Fruit fly (Drosophila melanogaster) whole organism, pupa: ENCODE data around the gene Act88F.

Experiments
- CG10348 ChIP-seq: fragments of 200-800 bp; sonication (Bioruptor generic); IDR thresholded peaks from 2 replicates; pipeline ENCODE4 v1.3.6; 2022; ENCODE audit warnings: missing biosample characterization, missing genetic modification characterization
- CG12605 ChIP-seq: fragments of 200-800 bp; sonication (Bioruptor generic); IDR thresholded peaks from 2 replicates; pipeline ENCODE4 v1.3.6; 2022; ENCODE audit warnings: missing biosample characterization, missing genetic modification characterization
- CG13204 ChIP-seq: fragments of 200-800 bp; sonication (Bioruptor generic); optimal IDR thresholded peaks from 2 replicates; lab custom pipeline; 2018; ENCODE audit warnings: missing biosample characterization, mild to moderate bottlenecking, missing genetic modification characterization, moderate library complexity
- CG14655 ChIP-seq: fragments of 200-800 bp; sonication (Bioruptor generic); optimal IDR thresholded peaks from 3 replicates; lab custom pipeline; 2017; ENCODE audit warnings: mild to moderate bottlenecking, missing biosample characterization, missing genetic modification reagents, missing genetic modification characterization
- CG15710 ChIP-seq: fragments of 200-800 bp; sonication (Bioruptor generic); optimal IDR thresholded peaks from 2 replicates; lab custom pipeline; 2018; ENCODE audit warnings: missing biosample characterization, mild to moderate bottlenecking, missing genetic modification characterization, moderate library complexity
- CG17806 ChIP-seq: fragments of 200-800 bp; sonication (Bioruptor generic); optimal IDR thresholded peaks from 2 replicates; lab custom pipeline; 2018; ENCODE audit warnings: missing biosample characterization, mild to moderate bottlenecking, missing genetic modification characterization, moderate library complexity
- CG32121 ChIP-seq: fragments of 200-800 bp; sonication (Bioruptor generic); IDR thresholded peaks from 2 replicates; pipeline ENCODE4 v1.3.6; 2022; ENCODE audit warnings: missing biosample characterization, missing genetic modification characterization
- CG34367 ChIP-seq: fragments of 200-800 bp; sonication (Bioruptor generic); optimal IDR thresholded peaks from 2 replicates; lab custom pipeline; 2018; ENCODE audit warnings: missing biosample characterization, mild to moderate bottlenecking, missing genetic modification characterization
- CG4496 ChIP-seq: fragments of 200-800 bp; sonication (Bioruptor generic); IDR thresholded peaks from 3 replicates; pipeline ENCODE4 v1.3.6; 2022; ENCODE audit warnings: missing biosample characterization, missing genetic modification characterization
- CG8159 ChIP-seq: fragments of 200-800 bp; sonication (Bioruptor generic); optimal IDR thresholded peaks from 3 replicates; lab custom pipeline; 2018; ENCODE audit warnings: missing biosample characterization, mild to moderate bottlenecking, missing genetic modification characterization, moderate library complexity
- CG8301 ChIP-seq: fragments of 200-800 bp; sonication (Bioruptor generic); optimal IDR thresholded peaks from 2 replicates; lab custom pipeline; 2018; ENCODE audit warnings: missing biosample characterization, mild to moderate bottlenecking, missing genetic modification characterization
- CG9948 ChIP-seq: fragments of 200-800 bp; sonication (Bioruptor generic); optimal IDR thresholded peaks from 2 replicates; lab custom pipeline; 2018; ENCODE audit warnings: missing biosample characterization, mild to moderate bottlenecking, missing genetic modification characterization, moderate library complexity
- D1 ChIP-seq: fragments of 200-800 bp; sonication (Bioruptor generic); optimal IDR thresholded peaks from 2 replicates; lab custom pipeline; 2018; ENCODE audit warnings: missing biosample characterization, mild to moderate bottlenecking, missing genetic modification characterization, moderate library complexity
- EcR ChIP-seq: fragments of 200-800 bp; sonication (Bioruptor generic); optimal IDR thresholded peaks from 3 replicates; lab custom pipeline; 2019; ENCODE audit warnings: missing biosample characterization, missing genetic modification characterization, mild to moderate bottlenecking, moderate library complexity, missing genetic modification reagents
- Ets98B ChIP-seq: fragments of 200-800 bp; sonication (Bioruptor generic); IDR thresholded peaks from 2 replicates; pipeline ENCODE4 v1.3.6; 2022; ENCODE audit warnings: missing biosample characterization, missing genetic modification characterization
- Pif1A ChIP-seq: fragments of 200-800 bp; sonication (Bioruptor generic); optimal IDR thresholded peaks from 3 replicates; lab custom pipeline; 2016; ENCODE audit warnings: missing biosample characterization, missing genetic modification characterization
- Pif1B ChIP-seq: fragments of 200-800 bp; sonication (Bioruptor generic); optimal IDR thresholded peaks from 3 replicates; lab custom pipeline; 2016; ENCODE audit warnings: missing biosample characterization, missing genetic modification characterization
- Snoo ChIP-seq: fragments of 200-800 bp; sonication (Bioruptor generic); optimal IDR thresholded peaks from 3 replicates; lab custom pipeline; 2017; ENCODE audit warnings: missing biosample characterization, mild to moderate bottlenecking, missing genetic modification characterization, inconsistent platforms
- fd96Ca ChIP-seq: fragments of 200-800 bp; sonication (Bioruptor generic); IDR thresholded peaks from 3 replicates; pipeline ENCODE4 v1.3.6; 2022; ENCODE audit warnings: missing biosample characterization, missing genetic modification characterization
- gl ChIP-seq: fragments of 200-800 bp; sonication (Bioruptor generic); optimal IDR thresholded peaks from 2 replicates; lab custom pipeline; 2018; ENCODE audit warnings: missing biosample characterization, mild to moderate bottlenecking, missing genetic modification characterization
- rn ChIP-seq: fragments of 200-800 bp; sonication (Bioruptor generic); IDR thresholded peaks from 2 replicates; pipeline ENCODE4 v1.3.6; 2022; ENCODE audit warnings: missing biosample characterization, missing genetic modification characterization

The Act88F gene

DNA sequence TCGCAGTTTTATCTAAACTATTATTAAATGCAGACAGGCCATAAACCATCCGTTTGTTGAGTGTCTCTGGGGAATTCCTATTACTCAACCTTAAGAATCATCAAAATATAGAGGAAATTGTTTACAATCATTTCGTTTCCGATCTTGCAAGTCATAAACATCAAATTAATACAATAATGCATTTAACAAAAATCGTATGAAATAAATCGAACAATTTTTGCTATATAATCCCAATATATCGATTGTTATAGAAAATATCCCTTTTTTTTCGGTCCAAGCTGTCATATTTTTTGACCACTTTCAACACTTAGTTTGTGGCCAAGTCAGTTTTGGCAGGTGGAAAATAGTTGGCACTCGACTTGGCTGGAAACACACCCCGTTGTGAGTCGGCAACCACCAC lies 41.8 kb downstream of the Act88F start, which contains the start of gene B9d1:
Gene B9d1, plus strand, starts transcription at position 301 of the 400 bp plus-strand sequence.
- no peak for TF ChIP-seq CG34367 (tag; lab: Kevin White, UChicago)
- TF ChIP-seq gl = no peak
- no peak for TF ChIP-seq rn (GFP tag; lab: Robert Waterston, UW)
- TF ChIP-seq CG4496 (GFP tag; lab: Robert Waterston, UW) = no peak
- no peak for TF ChIP-seq D1
- no peak for TF ChIP-seq Pif1B (GFP tag; lab: Kevin White, UChicago)
- no peak for TF ChIP-seq CG14655 (GFP tag; lab: Kevin White, UChicago)
- TF ChIP-seq Snoo (tag; lab: Kevin White, UChicago) = no peak
- no peak for TF ChIP-seq CG8159 (tag; lab: Kevin White, UChicago)
- TF ChIP-seq CG32121 (GFP tag; lab: Robert Waterston, UW) = no peak
- no peak for TF ChIP-seq CG15710 (tag; lab: Kevin White, UChicago)
- TF ChIP-seq CG12605 = no peak
- TF ChIP-seq CG10348 = no peak
- no peak for TF ChIP-seq EcR (GFP tag; lab: Kevin White, UChicago)

DNA sequence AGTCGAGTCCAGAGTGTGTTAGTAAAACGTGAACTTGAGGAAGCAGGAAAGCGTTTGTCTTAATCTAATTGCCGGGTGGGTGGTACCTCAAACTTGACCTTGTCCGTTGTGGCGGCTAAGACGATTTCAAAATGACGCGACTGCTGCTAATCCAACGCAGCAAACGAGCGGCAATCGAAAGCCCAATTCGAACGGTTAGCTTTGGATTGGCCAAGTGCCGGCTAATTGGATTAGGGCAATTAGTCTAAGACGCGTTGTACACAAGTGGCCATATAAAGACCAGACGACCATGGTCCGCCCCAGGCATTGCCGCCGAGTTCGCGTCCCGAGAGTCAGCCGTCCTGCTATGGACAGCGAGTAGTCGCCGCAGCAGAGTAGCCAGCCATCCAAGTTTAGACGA lies 43.1 kb downstream of the Act88F start, which contains the start of gene Rh6:
Gene Rh6, plus strand, starts transcription at position 301 of the 400 bp plus-strand sequence.
- no peak for TF ChIP-seq CG15710 (tag; lab: Kevin White, UChicago)
- TF ChIP-seq CG32121 (GFP tag; lab: Robert Waterston, UW) = no peak
- TF ChIP-seq CG10348 = no peak
- TF ChIP-seq CG34367 (tag; lab: Kevin White, UChicago) = no peak
- TF ChIP-seq rn (GFP tag; lab: Robert Waterston, UW) = no peak
- TF ChIP-seq EcR (GFP tag; lab: Kevin White, UChicago) = no peak
- no peak for TF ChIP-seq CG9948 (tag; lab: Kevin White, UChicago)

DNA sequence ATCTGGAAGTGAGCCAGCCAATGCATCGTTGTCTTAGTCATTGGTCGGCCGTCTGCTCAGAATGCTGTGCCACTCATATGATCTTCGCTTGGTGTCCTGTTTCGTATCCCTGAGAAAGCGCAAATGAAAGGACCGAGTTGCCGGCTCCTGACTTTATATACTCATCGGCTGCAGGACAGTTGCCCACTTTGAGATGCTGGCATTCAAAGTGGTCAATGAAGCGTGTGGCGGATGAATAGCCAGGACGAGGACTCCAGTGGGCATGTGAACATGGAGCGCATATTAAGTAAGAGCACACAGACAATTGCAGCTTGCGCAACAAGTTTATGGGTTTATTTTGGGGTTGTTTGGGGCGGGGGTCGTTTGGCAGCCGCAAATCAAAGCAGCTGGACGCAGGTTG lies 45.5 kb downstream of the Act88F start, which contains the start of gene Trissin:
Gene Trissin, minus strand, starts transcription at position 101 of the 400 bp plus-strand sequence.
- TF ChIP-seq Pif1A (no peak), CG12605 (no peak), CG8159 (tag; lab: Kevin White, UChicago) (no peak), Pif1B (GFP tag; lab: Kevin White, UChicago) (no peak), CG10348 (no peak), D1 (no peak)

DNA sequence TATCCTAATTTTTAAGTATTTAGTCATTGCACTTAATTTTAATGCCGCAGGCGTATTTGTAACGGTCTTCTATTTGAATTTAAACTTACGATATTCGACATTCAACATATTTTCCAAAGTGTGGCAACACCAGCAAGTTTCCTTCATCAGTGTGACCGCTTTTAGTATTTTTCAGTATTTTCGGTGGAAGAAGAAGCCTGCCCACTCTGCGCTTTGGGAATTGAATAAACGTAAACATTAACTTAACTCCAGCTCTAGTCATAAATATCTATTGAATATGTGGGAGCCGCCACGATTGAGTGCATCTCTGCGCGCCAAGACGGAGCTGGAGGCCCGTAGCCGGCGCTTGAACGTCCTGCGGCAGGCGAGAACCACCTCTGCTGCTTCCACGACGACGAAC lies 46.1 kb downstream of the Act88F start, which contains the start of gene obe:
Gene obe, plus strand, starts transcription at position 185 of the 400 bp plus-strand sequence.
- TF ChIP-seq CG17806 (tag; lab: Kevin White, UChicago) = no peak
- no peak for TF ChIP-seq CG8301 (tag; lab: Kevin White, UChicago)
- TF ChIP-seq fd96Ca = no peak
- no peak for TF ChIP-seq Pif1A
- TF ChIP-seq Ets98B = no peak
- TF ChIP-seq CG9948 (tag; lab: Kevin White, UChicago) = no peak
- TF ChIP-seq CG32121 (GFP tag; lab: Robert Waterston, UW) = no peak
- TF ChIP-seq CG8159 (tag; lab: Kevin White, UChicago) = no peak
- no peak for TF ChIP-seq Pif1B (GFP tag; lab: Kevin White, UChicago)
- no peak for TF ChIP-seq Snoo (tag; lab: Kevin White, UChicago)
- TF ChIP-seq D1 = no peak
- no peak for TF ChIP-seq CG15710 (tag; lab: Kevin White, UChicago)
- no peak for TF ChIP-seq gl
- no peak for TF ChIP-seq CG34367 (tag; lab: Kevin White, UChicago)
- TF ChIP-seq CG12605 = no peak
- no peak for TF ChIP-seq CG4496 (GFP tag; lab: Robert Waterston, UW)
- TF ChIP-seq rn (GFP tag; lab: Robert Waterston, UW) = no peak
- no peak for TF ChIP-seq CG13204
- no peak for TF ChIP-seq EcR (GFP tag; lab: Kevin White, UChicago)
